Fruit fly (Drosophila melanogaster) whole organism, embryonic: ENCODE measurements around the gene CG17124.

Source experiments
- Bteb2 ChIP-seq: fragments of 200-800 bp; sonication (Bioruptor generic); optimal IDR thresholded peaks from 2 replicates; lab custom pipeline; 2016; ENCODE audit warnings: missing biosample characterization, missing genetic modification characterization
- C15 ChIP-seq: fragments of 200-800 bp; sonication (Bioruptor generic); IDR thresholded peaks from 3 replicates; pipeline ENCODE4 v1.3.6; 2022; ENCODE audit warnings: missing biosample characterization, missing genetic modification characterization
- CG10979 ChIP-seq: fragments of 200-800 bp; sonication (Bioruptor generic); optimal IDR thresholded peaks from 2 replicates; lab custom pipeline; 2018; ENCODE audit warnings: missing biosample characterization, mild to moderate bottlenecking, missing genetic modification characterization, moderate library complexity
- CG12236 ChIP-seq: fragments of 200-800 bp; sonication (Bioruptor generic); optimal IDR thresholded peaks from 2 replicates; lab custom pipeline; 2016; ENCODE audit warnings: missing biosample characterization, missing genetic modification characterization
- CG12659 ChIP-seq: fragments of 200-800 bp; sonication (Bioruptor generic); optimal IDR thresholded peaks from 3 replicates; lab custom pipeline; 2017; ENCODE audit warnings: mild to moderate bottlenecking, missing biosample characterization, missing genetic modification reagents, missing genetic modification characterization
- CG12942 ChIP-seq: fragments of 200-800 bp; sonication (Bioruptor generic); optimal IDR thresholded peaks from 3 replicates; lab custom pipeline; 2016; ENCODE audit warnings: missing biosample characterization, missing genetic modification characterization
- CG14860 ChIP-seq: fragments of 200-800 bp; sonication (Bioruptor generic); IDR thresholded peaks from 3 replicates; pipeline ENCODE4 v1.3.6; 2022; ENCODE audit warnings: missing biosample characterization, missing genetic modification characterization; ENCODE audit not compliant: partially characterized antibody
- CG15479 ChIP-seq: fragments of 200-800 bp; sonication (Bioruptor generic); optimal IDR thresholded peaks from 3 replicates; lab custom pipeline; 2019; ENCODE audit warnings: missing biosample characterization, mild to moderate bottlenecking, missing genetic modification characterization, moderate library complexity
- CG17359 ChIP-seq: fragments of 200-800 bp; sonication (Bioruptor generic); optimal IDR thresholded peaks from 3 replicates; lab custom pipeline; 2018; ENCODE audit warnings: missing biosample characterization, mild to moderate bottlenecking, missing genetic modification characterization, moderate library complexity
- CG17568 ChIP-seq: fragments of 200-800 bp; sonication (Bioruptor generic); optimal IDR thresholded peaks from 2 replicates; lab custom pipeline; 2018; ENCODE audit warnings: missing biosample characterization, mild to moderate bottlenecking, missing genetic modification characterization, moderate library complexity
- CG17612 ChIP-seq: fragments of 200-800 bp; sonication (Bioruptor generic); IDR thresholded peaks from 2 replicates; pipeline ENCODE4 v1.3.6; 2022; ENCODE audit warnings: missing biosample characterization, missing genetic modification characterization
- CG1792 ChIP-seq: fragments of 200-800 bp; sonication (Bioruptor generic); optimal IDR thresholded peaks from 2 replicates; lab custom pipeline; 2016; ENCODE audit warnings: missing biosample characterization, missing genetic modification characterization
- CG2199 ChIP-seq: fragments of 200-800 bp; sonication (Bioruptor generic); IDR thresholded peaks from 3 replicates; pipeline ENCODE4 v1.3.6; 2022; ENCODE audit warnings: missing biosample characterization, missing genetic modification characterization
- CG32767 ChIP-seq: fragments of 200-800 bp; sonication (Bioruptor generic); IDR thresholded peaks from 2 replicates; pipeline ENCODE4 v1.3.6; 2022; ENCODE audit warnings: missing biosample characterization, missing genetic modification characterization
- CG6272 ChIP-seq: fragments of 200-800 bp; sonication (Bioruptor generic); IDR thresholded peaks from 2 replicates; pipeline ENCODE4 v1.3.6; 2022; ENCODE audit warnings: missing biosample characterization, missing genetic modification characterization
- CG7963 ChIP-seq: fragments of 200-800 bp; sonication (Bioruptor generic); IDR thresholded peaks from 3 replicates; pipeline ENCODE4 v1.3.6; 2022; ENCODE audit warnings: missing biosample characterization, missing genetic modification characterization; ENCODE audit not compliant: partially characterized antibody
- CG9215 ChIP-seq: fragments of 200-800 bp; sonication (Bioruptor generic); IDR thresholded peaks from 2 replicates; pipeline ENCODE4 v1.3.6; 2022; ENCODE audit warnings: missing biosample characterization, missing genetic modification characterization
- CG9817 ChIP-seq: fragments of 200-800 bp; sonication (Bioruptor generic); optimal IDR thresholded peaks from 2 replicates; lab custom pipeline; 2018; ENCODE audit warnings: missing biosample characterization, mild to moderate bottlenecking, missing genetic modification characterization, moderate library complexity
- CHES-1-like ChIP-seq: fragments of 200-800 bp; sonication (Bioruptor generic); optimal IDR thresholded peaks from 2 replicates; lab custom pipeline; 2016; ENCODE audit warnings: missing biosample characterization, missing genetic modification characterization
- Chrac-16 ChIP-seq: fragments of 200-800 bp; sonication (Bioruptor generic); optimal IDR thresholded peaks from 3 replicates; lab custom pipeline; 2016; ENCODE audit warnings: missing biosample characterization, missing genetic modification characterization
- D ChIP-seq, 2 experiments: fragments of 200-800 bp in 1 of 2; fragments of >200 bp in 1 of 2; sonication (Bioruptor generic) in 1 of 2; optimal IDR thresholded peaks; 2 replicates in 1 of 2; 3 replicates in 1 of 2; lab custom pipeline; 2017; ENCODE audit warnings: mild to moderate bottlenecking in 1 of 2, missing biosample characterization in 1 of 2, missing genetic modification characterization in 1 of 2, missing genetic modification reagents in 1 of 2
- Dek ChIP-seq: fragments of 200-800 bp; sonication (Bioruptor generic); optimal IDR thresholded peaks from 3 replicates; lab custom pipeline; 2019; ENCODE audit warnings: missing biosample characterization, mild to moderate bottlenecking, missing genetic modification characterization, moderate library complexity
- ERR ChIP-seq: fragments of 200-800 bp; sonication (Bioruptor generic); optimal IDR thresholded peaks from 2 replicates; lab custom pipeline; 2016; ENCODE audit warnings: missing biosample characterization, missing genetic modification characterization
- Ets97D ChIP-seq: fragments of 200-800 bp; sonication (Bioruptor generic); optimal IDR thresholded peaks from 3 replicates; lab custom pipeline; 2016; ENCODE audit warnings: missing biosample characterization, missing genetic modification characterization
- HLH3B ChIP-seq: fragments of 200-800 bp; sonication (Bioruptor generic); IDR thresholded peaks from 2 replicates; pipeline ENCODE4 v1.3.6; 2022; ENCODE audit warnings: missing biosample characterization, missing genetic modification characterization
- NK7.1 ChIP-seq: fragments of 200-800 bp; sonication (Bioruptor generic); optimal IDR thresholded peaks from 3 replicates; lab custom pipeline; 2016; ENCODE audit warnings: missing biosample characterization, missing genetic modification characterization
- NfI ChIP-seq: fragments of 200-800 bp; sonication (Bioruptor generic); optimal IDR thresholded peaks from 3 replicates; lab custom pipeline; 2018; ENCODE audit warnings: missing biosample characterization, mild to moderate bottlenecking, missing genetic modification characterization, moderate library complexity
- Opbp ChIP-seq: fragments of 200-800 bp; sonication (Bioruptor generic); IDR thresholded peaks from 3 replicates; pipeline ENCODE4 v1.3.6; 2022; ENCODE audit warnings: missing biosample characterization, missing genetic modification characterization; ENCODE audit not compliant: partially characterized antibody
- Pdp1 ChIP-seq, 2 experiments: fragments of 200-800 bp; sonication (Bioruptor generic); optimal IDR thresholded peaks; 3 replicates each; lab custom pipeline; 2016; ENCODE audit warnings: missing biosample characterization in 2 of 2, missing genetic modification characterization in 2 of 2, mild to moderate bottlenecking in 1 of 2, moderate library complexity in 1 of 2
- Sox100B ChIP-seq: fragments of 200-800 bp; sonication (Bioruptor generic); optimal IDR thresholded peaks from 3 replicates; lab custom pipeline; 2018; ENCODE audit warnings: missing biosample characterization, mild to moderate bottlenecking, missing genetic modification characterization
- Ssrp ChIP-seq: fragments of 200-800 bp; sonication (Bioruptor generic); optimal IDR thresholded peaks from 2 replicates; lab custom pipeline; 2018; ENCODE audit warnings: missing biosample characterization, mild to moderate bottlenecking, missing genetic modification characterization, moderate library complexity
- abd-A ChIP-seq: fragments of 200-800 bp; sonication (Bioruptor generic); optimal IDR thresholded peaks from 3 replicates; lab custom pipeline; 2019; ENCODE audit warnings: missing biosample characterization, mild to moderate bottlenecking, missing genetic modification characterization, moderate library complexity
- ac ChIP-seq: fragments of 200-800 bp; sonication (Bioruptor generic); optimal IDR thresholded peaks from 3 replicates; lab custom pipeline; 2017; ENCODE audit warnings: missing biosample characterization, mild to moderate bottlenecking, missing genetic modification characterization
- al ChIP-seq: fragments of 200-800 bp; sonication (Bioruptor generic); IDR thresholded peaks from 2 replicates; pipeline ENCODE4 v1.3.6; 2022; ENCODE audit warnings: missing biosample characterization, missing genetic modification characterization
- ara ChIP-seq: fragments of 200-800 bp; sonication (Bioruptor generic); IDR thresholded peaks from 2 replicates; pipeline ENCODE4 v1.3.6; 2022; ENCODE audit warnings: missing biosample characterization, missing genetic modification characterization
- btn ChIP-seq: fragments of 200-800 bp; sonication (Bioruptor generic); optimal IDR thresholded peaks from 2 replicates; lab custom pipeline; 2016; ENCODE audit warnings: missing biosample characterization, missing genetic modification characterization
- cad ChIP-seq: fragments of >200 bp; optimal IDR thresholded peaks from 2 replicates; lab custom pipeline; 2017; ENCODE audit warnings: missing biosample characterization, missing genetic modification characterization
- cg ChIP-seq: fragments of 200-800 bp; sonication (Bioruptor generic); optimal IDR thresholded peaks from 3 replicates; lab custom pipeline; 2019; ENCODE audit warnings: missing biosample characterization, mild to moderate bottlenecking, missing genetic modification characterization, moderate library complexity
- en ChIP-seq: fragments of 200-800 bp; sonication (Bioruptor generic); optimal IDR thresholded peaks from 2 replicates; lab custom pipeline; 2016; ENCODE audit warnings: missing biosample characterization, missing genetic modification characterization
- ftz-f1 ChIP-seq: fragments of 200-800 bp; sonication (Bioruptor generic); optimal IDR thresholded peaks from 2 replicates; lab custom pipeline; 2016; ENCODE audit warnings: missing biosample characterization, missing genetic modification characterization
- gcm ChIP-seq: fragments of 200-800 bp; sonication (Bioruptor generic); optimal IDR thresholded peaks from 2 replicates; lab custom pipeline; 2019; ENCODE audit warnings: missing biosample characterization, mild to moderate bottlenecking, missing genetic modification characterization, moderate library complexity
- insv ChIP-seq, 2 experiments: fragments of 200-800 bp; sonication (Bioruptor generic); optimal IDR thresholded peaks; 3 replicates each; lab custom pipeline; 2016 to 2018; ENCODE audit warnings: missing biosample characterization in 2 of 2, missing genetic modification characterization in 2 of 2
- maf-S ChIP-seq: fragments of 200-800 bp; sonication (Bioruptor generic); optimal IDR thresholded peaks from 2 replicates; lab custom pipeline; 2016; ENCODE audit warnings: missing biosample characterization, missing genetic modification characterization
- mam ChIP-seq: fragments of 200-800 bp; sonication (Bioruptor generic); optimal IDR thresholded peaks from 3 replicates; lab custom pipeline; 2016; ENCODE audit warnings: missing biosample characterization, missing genetic modification characterization
- otp ChIP-seq: fragments of 200-800 bp; sonication (Bioruptor generic); IDR thresholded peaks from 3 replicates; pipeline ENCODE4, ENCODE4 v1.3.6; 2022; ENCODE audit warnings: missing biosample characterization, missing genetic modification characterization
- prd ChIP-seq, 3 experiments: fragments of >200 bp in 2 of 3; fragments of 200-800 bp in 1 of 3; sonication (Bioruptor generic) in 1 of 3; optimal IDR thresholded peaks in 2 of 3; IDR thresholded peaks in 1 of 3; 2 replicates in 2 of 3; 3 replicates in 1 of 3; pipeline versions ENCODE4 v1.3.6 to Lab custom; 2017 to 2022; ENCODE audit warnings: missing biosample characterization in 1 of 3, missing genetic modification characterization in 1 of 3
- sima ChIP-seq: fragments of 200-800 bp; sonication (Bioruptor generic); optimal IDR thresholded peaks from 2 replicates; lab custom pipeline; 2016; ENCODE audit warnings: missing biosample characterization, missing genetic modification characterization
- stc ChIP-seq: fragments of 200-800 bp; sonication (Bioruptor generic); IDR thresholded peaks from 2 replicates; pipeline ENCODE4 v1.3.6; 2022; ENCODE audit warnings: missing biosample characterization, missing genetic modification characterization
- usp ChIP-seq: fragments of >200 bp; optimal IDR thresholded peaks from 2 replicates; lab custom pipeline; 2017; ENCODE audit warnings: missing biosample characterization, missing genetic modification characterization
- yki ChIP-seq: fragments of >200 bp; optimal IDR thresholded peaks from 3 replicates; lab custom pipeline; 2018

The CG17124 gene

dm6 chr2L:10756049-10756448, at the start of gene CG17124 (continued):
- TF ChIP-seq ara (GFP tag; lab: Robert Waterston, UW) (peak; percentile 45; the same call in 1 of the 2 replicates), CG10979 (tag; lab: Kevin White, UChicago) (no peak), CG12236 (GFP tag; lab: Kevin White, UChicago) (no peak), maf-S (GFP tag; lab: Kevin White, UChicago) (no peak), HLH3B (GFP tag; lab: Robert Waterston, UW) (no peak; the same call in 1 of the 2 replicates), stc (peak; percentile 39; the same call in 1 of the 2 replicates), CG2199 (GFP tag; lab: Robert Waterston, UW) (peak; percentile 84; the same call in 2 of the 3 replicates), Ssrp (no peak), gcm (GFP tag; lab: Kevin White, UChicago) (peak; percentile 15), CG12942 (GFP tag; lab: Kevin White, UChicago) (no peak), D (optimal IDR thresholded peaks at IDR 0.05; lab: Kevin White, UChicago) (no peak), D (GFP tag; optimal IDR thresholded peaks at IDR 0.05; lab: Kevin White, UChicago) (no peak), CG32767 (GFP tag; lab: Robert Waterston, UW) (peak; percentile 64; the same call in 1 of the 2 replicates), CG6272 (GFP tag; lab: Robert Waterston, UW) (no peak), sima (GFP tag; lab: Kevin White, UChicago) (no peak), Chrac-16 (GFP tag; lab: Kevin White, UChicago) (no peak), ftz-f1 (GFP tag; lab: Kevin White, UChicago) (peak; percentile 67), Dek (tag; lab: Kevin White, UChicago) (no peak), al (GFP tag; lab: Robert Waterston, UW) (no peak), cg (peak; percentile 46), CG17612 (GFP tag; lab: Robert Waterston, UW) (no peak), CG9215 (GFP tag; lab: Robert Waterston, UW) (no peak), mam (GFP tag; lab: Kevin White, UChicago) (no peak), insv (GFP tag; optimal IDR thresholded peaks at IDR 0.05; lab: Kevin White, UChicago) (no peak), abd-A (tag; lab: Kevin White, UChicago) (peak; percentile 87), Sox100B (GFP tag; lab: Kevin White, UChicago) (no peak), Bteb2 (GFP tag; lab: Kevin White, UChicago) (no peak), Pdp1 (GFP tag; optimal IDR thresholded peaks at IDR 0.05; lab: Kevin White, UChicago) (no peak), CG17359 (tag; lab: Kevin White, UChicago) (peak; percentile 14), C15 (GFP tag; lab: Robert Waterston, UW) (no peak), CG9817 (tag; lab: Kevin White, UChicago) (no peak), CG1792 (GFP tag; lab: Kevin White, UChicago) (peak; percentile 10), prd (optimal IDR thresholded peaks at IDR 0.05; lab: Kevin White, UChicago) (no peak), prd (GFP tag; IDR thresholded peaks at IDR 0.05; lab: Robert Waterston, UW) (no peak), usp (GFP tag; lab: Kevin White, UChicago) (no peak), btn (no peak), CG17568 (GFP tag; lab: Kevin White, UChicago) (peak; percentile 13), cad (GFP tag; lab: Kevin White, UChicago) (no peak), yki (lab: Kevin White, UChicago) (no peak), CG15479 (no peak), otp (GFP tag; lab: Robert Waterston, UW) (0 out of 3 replicates have a peak, but pooled peaks have one; percentile 46), Opbp (GFP tag; lab: Robert Waterston, UW) (no peak), CG14860 (GFP tag; lab: Robert Waterston, UW) (no peak), NK7.1 (GFP tag; lab: Kevin White, UChicago) (no peak), Ets97D (GFP tag; lab: Kevin White, UChicago) (no peak), CG12659 (GFP tag; lab: Kevin White, UChicago) (peak; percentile 15), ERR (GFP tag; lab: Kevin White, UChicago) (peak; percentile 12), ac (GFP tag; lab: Kevin White, UChicago) (no peak), CHES-1-like (GFP tag; lab: Kevin White, UChicago) (no peak), en (GFP tag; lab: Kevin White, UChicago) (no peak), CG7963 (0 out of 3 replicates have a peak, but pooled peaks have one; percentile 17), NfI (GFP tag; lab: Kevin White, UChicago) (peak; percentile 30)
